Fruit fly (Drosophila melanogaster) whole organism: Measurements from ENCODE around the gene Jhbp15.

Experiments
- psq ChIP-seq: fragments of >200 bp; optimal IDR thresholded peaks from 2 replicates; lab custom pipeline; 2017
- usp ChIP-seq: fragments of >200 bp; optimal IDR thresholded peaks from 2 replicates; lab custom pipeline; 2017; ENCODE audit warnings: missing biosample characterization, missing genetic modification characterization, mixed read lengths

- TF ChIP-seq usp (GFP tag; lab: Kevin White, UChicago), result no peak
- no peak for TF ChIP-seq psq (lab: Kevin White, UChicago)
These were observed 30.3 kb upstream of the Jhbp15 start, which contains the start of gene HHEX for dm6 chr3R:21080876-21081586.
